Fruit fly (Drosophila melanogaster): ENCODE measurements around the gene CG34404.

- TF ChIP-seq Ets65A (GFP tag), result no peak
- TF ChIP-seq CG11085 (GFP tag; IDR thresholded peaks at IDR 0.05), result no peak
- no peak for TF ChIP-seq CTCF (GFP tag; optimal IDR thresholded peaks at IDR 0.05)
- no peak for TF ChIP-seq Hand (GFP tag; optimal IDR thresholded peaks at IDR 0.05)
- no peak for TF ChIP-seq usp (GFP tag; optimal IDR thresholded peaks at IDR 0.05)
- TF ChIP-seq gfzf (GFP tag; optimal IDR thresholded peaks at IDR 0.05), result no peak
- TF ChIP-seq Doc3 (GFP tag; IDR thresholded peaks at IDR 0.05; ENCODE audit: partially characterized antibody), result no peak
- TF ChIP-seq wek (GFP tag; optimal IDR thresholded peaks at IDR 0.05), result no peak
- TF ChIP-seq CG8765 (GFP tag; IDR thresholded peaks at IDR 0.05), result no peak
- no peak for TF ChIP-seq CG11247 (GFP tag; IDR thresholded peaks at IDR 0.05)
- no peak for TF ChIP-seq corto (GFP tag; optimal IDR thresholded peaks at IDR 0.05)
- TF ChIP-seq sug (tag; optimal IDR thresholded peaks at IDR 0.05), result no peak
- TF ChIP-seq Dad (GFP tag; optimal IDR thresholded peaks at IDR 0.05), result no peak
- no peak for TF ChIP-seq knrl (GFP tag; IDR thresholded peaks at IDR 0.05; ENCODE audit: partially characterized antibody)
Measured at dm6 chr3R:15347822-15348221, 19.6 kb downstream of the CG34404 start, which contains the start of the genes CG42726 and CG42727.
